Worm (Caenorhabditis elegans) whole organism, L4 larva: Measurements from ENCODE around the gene asah-2.

ENCODE experiments used
- F10B5.3 ChIP-seq: sonication (generic microtip); optimal IDR thresholded peaks from 2 replicates; lab custom pipeline; 2016; ENCODE audit warnings: mild to moderate bottlenecking, missing genetic modification characterization, missing compliant biosample characterization
- ceh-32 ChIP-seq: sonication (generic microtip); optimal IDR thresholded peaks from 2 replicates; lab custom pipeline; 2016; ENCODE audit warnings: mild to moderate bottlenecking, missing genetic modification characterization, missing compliant biosample characterization; ENCODE audit not compliant: poor library complexity
- ceh-44 ChIP-seq: fragments of 200-800 bp; sonication (Bioruptor generic); IDR thresholded peaks from 2 replicates; pipeline ENCODE4 v1.3.6; 2022; ENCODE audit warnings: missing genetic modification reagents, missing genetic modification characterization, missing compliant biosample characterization
- egl-27 ChIP-seq: sonication (generic microtip); optimal IDR thresholded peaks from 3 replicates; lab custom pipeline; 2017; ENCODE audit warnings: missing biosample characterization, missing genetic modification reagents, missing genetic modification characterization
- lin-39 ChIP-seq: fragments of 150-350 bp; optimal IDR thresholded peaks from 2 replicates; lab custom pipeline; 2014; ENCODE audit warnings: missing biosample characterization, missing genetic modification reagents, missing genetic modification characterization
- lir-3 ChIP-seq: sonication (generic microtip); optimal IDR thresholded peaks from 2 replicates; lab custom pipeline; 2016; ENCODE audit warnings: mild to moderate bottlenecking, missing genetic modification characterization, missing compliant biosample characterization
- lsy-2 ChIP-seq, 2 experiments: fragments of 150-350 bp in 1 of 2; sonication (generic microtip) in 1 of 2; optimal IDR thresholded peaks; 2 replicates each; lab custom pipeline; 2014 to 2017; ENCODE audit warnings: missing biosample characterization in 2 of 2, missing genetic modification characterization in 2 of 2
- nhr-28 ChIP-seq: fragments of 150-350 bp; optimal IDR thresholded peaks from 2 replicates; lab custom pipeline; 2014; ENCODE audit warnings: missing biosample characterization, missing genetic modification characterization
- snpc-4 ChIP-seq: fragments of 150-350 bp; optimal IDR thresholded peaks from 2 replicates; lab custom pipeline; 2014; ENCODE audit warnings: missing biosample characterization, missing genetic modification characterization
- unc-130 ChIP-seq: sonication (generic microtip); optimal IDR thresholded peaks from 2 replicates; lab custom pipeline; 2016; ENCODE audit warnings: missing genetic modification reagents, missing genetic modification characterization, missing compliant biosample characterization
- vab-7 ChIP-seq: fragments of 200-800 bp; sonication (Bioruptor generic); IDR thresholded peaks from 2 replicates; pipeline ENCODE4 v1.3.6; 2022; ENCODE audit warnings: missing genetic modification reagents, missing genetic modification characterization, missing compliant biosample characterization

DNA sequence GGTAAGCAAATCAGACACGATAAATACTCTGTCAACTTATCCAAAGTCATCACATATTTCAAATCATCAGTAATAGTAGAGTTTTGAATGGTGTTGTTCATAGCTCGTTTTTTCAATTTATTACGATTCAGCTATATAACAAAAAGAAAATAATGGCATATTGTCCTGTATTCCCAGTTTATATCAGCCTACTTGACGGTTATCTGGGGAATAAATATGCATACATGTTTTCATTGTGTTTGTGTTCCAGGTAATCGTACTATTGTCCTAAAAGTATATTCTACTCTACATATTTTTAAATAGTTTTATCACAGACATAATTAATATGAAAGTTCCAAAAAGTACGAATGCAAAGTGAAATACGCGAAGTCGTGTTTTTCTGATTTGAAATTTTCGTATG, 48.4 kb downstream of the asah-2 start, which contains the start of gene srd-2:
- no peak for TF ChIP-seq lir-3 (tag; lab: Kevin White, UChicago)
- TF ChIP-seq unc-130 (GFP tag; lab: Kevin White, UChicago), result no peak
- TF ChIP-seq snpc-4, result no peak
- no peak for TF ChIP-seq vab-7
- no peak for TF ChIP-seq egl-27 (tag; lab: Kevin White, UChicago)
- no peak for TF ChIP-seq ceh-44 (GFP tag; lab: Robert Waterston, UW)
- TF ChIP-seq ceh-32 (tag; lab: Kevin White, UChicago), result no peak
- TF ChIP-seq lsy-2 (tag; optimal IDR thresholded peaks at IDR 0.05; lab: Kevin White, UChicago), result no peak
- no peak for TF ChIP-seq lin-39 (tag; lab: Kevin White, UChicago)
- no peak for TF ChIP-seq nhr-28
- no peak for TF ChIP-seq F10B5.3
